Worm (Caenorhabditis elegans): ENCODE results near the gene D2023.1.

DNA sequence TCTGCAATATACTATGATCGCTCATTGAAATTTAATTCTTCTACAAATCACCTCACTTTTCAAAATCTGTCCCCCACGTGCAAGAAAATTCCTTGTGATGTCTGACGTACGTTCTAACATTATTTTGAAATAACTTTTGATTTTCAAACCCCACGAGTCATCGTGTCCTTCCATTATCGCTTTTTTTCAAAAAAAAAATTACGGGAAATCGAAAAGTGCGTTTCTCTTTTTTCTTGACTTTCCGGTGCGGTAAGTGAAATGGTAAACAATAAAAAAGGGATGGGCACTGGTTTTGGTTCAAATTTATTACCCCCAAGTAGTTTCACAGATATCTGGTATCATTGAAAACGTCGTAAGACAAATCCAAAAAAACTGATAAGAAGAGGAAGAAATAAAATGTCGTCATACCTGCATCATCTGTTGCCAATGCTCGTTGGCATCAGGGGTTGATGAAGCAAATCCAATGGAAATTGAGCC lies 14.2 kb downstream of the D2023.1 start:
- TF ChIP-seq T22C8.4 (GFP tag; IDR thresholded peaks at IDR 0.05) (no peak), flt-1 (GFP tag; IDR thresholded peaks at IDR 0.05) (no peak)

All from whole organism, midembryonic.